Worm (Caenorhabditis elegans) whole organism, mixed stage, embryonic: ENCODE measurements around the gene fbxb-115.

Source experiments
- ceh-39 ChIP-seq: fragments of 150-350 bp; optimal IDR thresholded peaks from 2 replicates; lab custom pipeline; 2014; ENCODE audit warnings: missing biosample characterization, missing genetic modification characterization
- ceh-83 ChIP-seq: fragments of 200-800 bp; sonication (Bioruptor generic); optimal IDR thresholded peaks from 2 replicates; lab custom pipeline; 2018; ENCODE audit warnings: mild to moderate bottlenecking, missing genetic modification characterization, missing compliant biosample characterization
- elt-1 ChIP-seq: sonication (generic microtip); optimal IDR thresholded peaks from 2 replicates; lab custom pipeline; 2017; ENCODE audit warnings: missing genetic modification characterization, mild to moderate bottlenecking, missing compliant biosample characterization, antibody characterized with exemption, moderate library complexity, borderline replicate concordance; ENCODE audit not compliant: insufficient read depth
- elt-3 ChIP-seq: fragments of 150-350 bp; optimal IDR thresholded peaks from 2 replicates; lab custom pipeline; 2014; ENCODE audit warnings: missing biosample characterization, missing genetic modification characterization
- lin-32 ChIP-seq: fragments of 200-800 bp; sonication (Bioruptor generic); optimal IDR thresholded peaks from 2 replicates; lab custom pipeline; 2018; ENCODE audit warnings: mild to moderate bottlenecking, missing genetic modification characterization, missing compliant biosample characterization
- nhr-76 ChIP-seq: sonication (generic microtip); optimal IDR thresholded peaks from 2 replicates; lab custom pipeline; 2017; ENCODE audit warnings: missing biosample characterization, missing genetic modification characterization
- pha-4 ChIP-seq: fragments of 150-350 bp; optimal IDR thresholded peaks from 2 replicates; lab custom pipeline; 2018; ENCODE audit warnings: missing biosample characterization, missing genetic modification reagents, missing genetic modification characterization
- snpc-4 ChIP-seq: fragments of 150-350 bp; optimal IDR thresholded peaks from 2 replicates; lab custom pipeline; 2014; ENCODE audit warnings: missing biosample characterization, missing genetic modification characterization
- sptf-1 ChIP-seq: sonication (generic microtip); optimal IDR thresholded peaks from 2 replicates; lab custom pipeline; 2017; ENCODE audit warnings: mild to moderate bottlenecking, missing genetic modification characterization, moderate library complexity, missing compliant biosample characterization
- tbx-8 ChIP-seq: fragments of 200-800 bp; sonication (Bioruptor generic); optimal IDR thresholded peaks from 2 replicates; lab custom pipeline; 2018; ENCODE audit warnings: mild to moderate bottlenecking, missing genetic modification characterization, moderate library complexity, missing compliant biosample characterization
- unc-120 ChIP-seq: sonication (generic microtip); optimal IDR thresholded peaks from 2 replicates; lab custom pipeline; 2017; ENCODE audit warnings: missing genetic modification characterization, missing compliant biosample characterization; ENCODE audit not compliant: poor library complexity, severe bottlenecking
- unc-39 ChIP-seq: fragments of 150-350 bp; optimal IDR thresholded peaks from 2 replicates; lab custom pipeline; 2014; ENCODE audit warnings: missing biosample characterization, missing genetic modification characterization
- unc-62 ChIP-seq: fragments of 150-350 bp; optimal IDR thresholded peaks from 2 replicates; lab custom pipeline; 2014; ENCODE audit warnings: missing biosample characterization, missing genetic modification reagents, missing genetic modification characterization

- TF ChIP-seq elt-1 (tag; lab: Kevin White, UChicago) (no peak), ceh-39 (tag; lab: Kevin White, UChicago) (no peak), tbx-8 (GFP tag; lab: Kevin White, UChicago) (no peak), lin-32 (GFP tag; lab: Kevin White, UChicago) (no peak), ceh-83 (GFP tag; lab: Kevin White, UChicago) (no peak), snpc-4 (tag; lab: Kevin White, UChicago) (no peak), pha-4 (tag; lab: Kevin White, UChicago) (no peak), unc-62 (no peak), sptf-1 (tag; lab: Kevin White, UChicago) (no peak), nhr-76 (tag; lab: Kevin White, UChicago) (no peak), unc-39 (no peak), unc-120 (tag; lab: Kevin White, UChicago) (no peak), elt-3 (no peak)
Observed at ce11 chrV:19233469-19233868, 6.6 kb downstream of the fbxb-115 start, which contains the start of gene fbxb-116.
